Fruit fly (Drosophila melanogaster): Measurements from ENCODE around the gene CatB.

DNA sequence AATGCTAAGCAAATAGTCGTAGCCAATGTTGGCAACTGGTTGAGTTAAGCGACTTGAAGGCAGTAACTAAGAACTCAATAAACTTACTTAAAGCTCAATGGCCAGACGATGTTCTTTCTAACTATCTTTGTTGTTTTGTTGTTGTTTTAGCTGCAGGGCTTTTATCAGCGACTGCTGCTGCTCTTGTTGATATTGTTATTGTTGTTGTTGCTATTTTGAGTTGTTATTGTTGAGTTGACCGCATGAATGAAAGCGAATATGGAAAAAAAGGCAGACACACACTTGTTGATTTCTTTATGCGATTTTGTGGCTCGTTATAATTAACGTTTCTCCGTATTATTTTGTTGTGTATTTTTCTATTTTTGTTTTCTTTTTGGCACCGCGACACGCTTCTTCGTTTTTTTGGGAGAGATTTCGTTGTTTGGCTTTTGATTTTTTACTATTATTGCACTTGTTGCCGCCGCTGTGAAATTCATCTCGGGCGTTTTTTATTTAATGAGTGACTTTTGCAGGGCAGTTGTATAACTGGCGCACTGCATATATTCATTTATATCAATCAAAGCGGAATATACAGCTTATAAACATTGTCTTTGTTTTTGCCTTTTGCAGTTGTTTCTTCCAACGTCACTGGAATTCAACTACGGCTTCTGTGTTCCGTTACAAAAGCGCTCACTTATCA is 3.2 kb downstream of the CatB start:
- no peak for TF ChIP-seq CG8478 (optimal IDR thresholded peaks at IDR 0.05)
- no peak for TF ChIP-seq CTCF (optimal IDR thresholded peaks at IDR 0.05)

All from S2 (cell line).